1 fruit fly cellular context compared by ENCODE assay signal in the genomic region with DNA sequence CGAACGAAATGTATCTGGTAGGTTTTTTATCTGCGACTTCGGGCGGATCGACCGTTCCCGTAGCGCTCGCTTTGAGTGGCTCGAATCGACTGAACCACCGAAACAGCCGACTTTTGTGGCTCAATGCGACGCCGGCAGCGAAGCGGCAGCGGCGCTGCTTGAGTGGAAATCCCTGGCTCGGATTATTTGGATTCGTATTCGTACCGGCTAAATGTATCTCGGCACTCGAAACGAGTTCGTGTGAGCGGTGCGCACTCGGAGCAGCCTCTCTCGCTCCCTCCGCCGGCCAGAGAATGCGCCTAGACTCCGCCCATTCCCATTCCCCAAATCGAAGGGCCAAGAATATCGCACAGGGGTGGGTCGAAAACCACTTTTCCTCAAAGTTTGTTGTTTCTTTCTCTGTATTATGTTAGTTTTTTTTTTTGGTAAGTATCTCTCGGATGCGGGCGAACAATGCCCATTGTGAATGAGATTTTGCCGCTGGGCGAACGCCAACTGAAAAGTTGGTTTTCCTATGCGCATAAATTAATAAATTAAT.
TF ChIP-seq lines count a peak whose summit lies in the region.

No protein-coding gene starts in this region.

TF ChIP-seq in whole organism, embryonic, 481 proteins besides CTCF, POLR2A, EP300 and RAD21 (continued from another document):
- no peak for TF ChIP-seq sc (optimal IDR thresholded peaks at IDR 0.05; lab: Kevin White, UChicago)
- no peak for TF ChIP-seq sc (GFP tag; optimal IDR thresholded peaks at IDR 0.05; lab: Kevin White, UChicago)
- TF ChIP-seq CG32772 (GFP tag; IDR thresholded peaks at IDR 0.05; lab: Robert Waterston, UW) = peak; percentile 41; the same call in 1 of the 2 replicates
- TF ChIP-seq zf30C (GFP tag; optimal IDR thresholded peaks at IDR 0.05; lab: Kevin White, UChicago) = peak; percentile 64
- peak; percentile 52 for TF ChIP-seq abd-A (tag; optimal IDR thresholded peaks at IDR 0.05; lab: Kevin White, UChicago)
- TF ChIP-seq Vsx1 (GFP tag; optimal IDR thresholded peaks at IDR 0.05; lab: Kevin White, UChicago) = no peak
- peak; percentile 94 for TF ChIP-seq Adf1 (GFP tag; IDR thresholded peaks at IDR 0.05; lab: Robert Waterston, UW)
- TF ChIP-seq Sry-δ (GFP tag; optimal IDR thresholded peaks at IDR 0.05; lab: Kevin White, UChicago) = no peak
- TF ChIP-seq CG16813 (GFP tag; IDR thresholded peaks at IDR 0.05; lab: Robert Waterston, UW; ENCODE audit: partially characterized antibody) = peak; percentile 14; the same call in 1 of the 3 replicates
- TF ChIP-seq CG18262 (tag; optimal IDR thresholded peaks at IDR 0.05; lab: Kevin White, UChicago) = no peak
- no peak for TF ChIP-seq CG7372 (GFP tag; IDR thresholded peaks at IDR 0.05; lab: Robert Waterston, UW)
- no peak for TF ChIP-seq ken (GFP tag; IDR thresholded peaks at IDR 0.05; lab: Robert Waterston, UW)
- TF ChIP-seq lov (optimal IDR thresholded peaks at IDR 0.05; lab: Kevin White, UChicago) = no peak
- 0 out of 3 replicates have a peak, but pooled peaks have one; percentile 34 for TF ChIP-seq lov (GFP tag; IDR thresholded peaks at IDR 0.05; lab: Robert Waterston, UW)
- no peak for TF ChIP-seq repo (GFP tag; optimal IDR thresholded peaks at IDR 0.05; lab: Kevin White, UChicago)
- TF ChIP-seq CG11093 (GFP tag; IDR thresholded peaks at IDR 0.05; lab: Robert Waterston, UW) = no peak
- TF ChIP-seq CG10267 (tag; optimal IDR thresholded peaks at IDR 0.05; lab: Kevin White, UChicago) = no peak
- TF ChIP-seq CG14860 (GFP tag; IDR thresholded peaks at IDR 0.05; lab: Robert Waterston, UW; ENCODE audit: partially characterized antibody) = no peak
- 0 out of 2 replicates have a peak, but pooled peaks have one; percentile 7 for TF ChIP-seq crol (GFP tag; IDR thresholded peaks at IDR 0.05; lab: Robert Waterston, UW)
- no peak for TF ChIP-seq croc (GFP tag; conservative IDR thresholded peaks at IDR 0.05; lab: Robert Waterston, UW)
- TF ChIP-seq fd64A (GFP tag; optimal IDR thresholded peaks at IDR 0.05; lab: Kevin White, UChicago) = no peak
- no peak for TF ChIP-seq CG30020 (tag; optimal IDR thresholded peaks at IDR 0.05; lab: Kevin White, UChicago)
- TF ChIP-seq CG10543 (GFP tag; optimal IDR thresholded peaks at IDR 0.05; lab: Kevin White, UChicago) = no peak
- no peak for TF ChIP-seq dmrt11E (tag; optimal IDR thresholded peaks at IDR 0.05; lab: Kevin White, UChicago)
- TF ChIP-seq Fer1 (GFP tag; optimal IDR thresholded peaks at IDR 0.05; lab: Kevin White, UChicago) = no peak
- no peak for TF ChIP-seq maf-S (GFP tag; optimal IDR thresholded peaks at IDR 0.05; lab: Kevin White, UChicago)
- TF ChIP-seq CG10366 (GFP tag; IDR thresholded peaks at IDR 0.05; lab: Robert Waterston, UW) = no peak
- TF ChIP-seq Dp (GFP tag; optimal IDR thresholded peaks at IDR 0.05; lab: Kevin White, UChicago) = no peak
- TF ChIP-seq Hr39 (optimal IDR thresholded peaks at IDR 0.05; lab: Kevin White, UChicago) = no peak
- TF ChIP-seq CG7357 (GFP tag; IDR thresholded peaks at IDR 0.05; lab: Robert Waterston, UW) = no peak
- no peak for TF ChIP-seq Lpt (GFP tag; optimal IDR thresholded peaks at IDR 0.05; lab: Kevin White, UChicago)
- TF ChIP-seq hth (optimal IDR thresholded peaks at IDR 0.05; lab: Kevin White, UChicago) = no peak
- no peak for TF ChIP-seq CG8944 (GFP tag; optimal IDR thresholded peaks at IDR 0.05; lab: Kevin White, UChicago)
- no peak for TF ChIP-seq Elba2 (GFP tag; optimal IDR thresholded peaks at IDR 0.05; lab: Kevin White, UChicago)
- no peak for TF ChIP-seq CG3065 (GFP tag; optimal IDR thresholded peaks at IDR 0.05; lab: Kevin White, UChicago)
- TF ChIP-seq CG3995 (GFP tag; optimal IDR thresholded peaks at IDR 0.05; lab: Kevin White, UChicago) = no peak
- no peak for TF ChIP-seq Bteb2 (GFP tag; optimal IDR thresholded peaks at IDR 0.05; lab: Kevin White, UChicago)
- no peak for TF ChIP-seq Spps (tag; optimal IDR thresholded peaks at IDR 0.05; lab: Kevin White, UChicago)
- TF ChIP-seq Poxn (GFP tag; IDR thresholded peaks at IDR 0.05; lab: Robert Waterston, UW) = no peak
- TF ChIP-seq HLHmδ (GFP tag; optimal IDR thresholded peaks at IDR 0.05; lab: Kevin White, UChicago) = no peak
- no peak for TF ChIP-seq grn (GFP tag; optimal IDR thresholded peaks at IDR 0.05; lab: Kevin White, UChicago)
- TF ChIP-seq cato (GFP tag; optimal IDR thresholded peaks at IDR 0.05; lab: Kevin White, UChicago; ENCODE audit: borderline replicate concordance) = no peak
- no peak for TF ChIP-seq CG12744 (GFP tag; optimal IDR thresholded peaks at IDR 0.05; lab: Kevin White, UChicago)
- 0 out of 4 replicates have a peak, but pooled peaks have one; percentile 28 for TF ChIP-seq Dll (GFP tag; IDR thresholded peaks at IDR 0.05; lab: Robert Waterston, UW; ENCODE audit: partially characterized antibody)
- TF ChIP-seq CG3838 (GFP tag; optimal IDR thresholded peaks at IDR 0.05; lab: Kevin White, UChicago) = no peak
- TF ChIP-seq gcm (GFP tag; optimal IDR thresholded peaks at IDR 0.05; lab: Kevin White, UChicago) = peak; percentile 68
- TF ChIP-seq Camta (GFP tag; optimal IDR thresholded peaks at IDR 0.05; lab: Kevin White, UChicago) = no peak
- TF ChIP-seq tgo (GFP tag; IDR thresholded peaks at IDR 0.05; lab: Robert Waterston, UW) = no peak
- TF ChIP-seq CG3847 (GFP tag; IDR thresholded peaks at IDR 0.05; lab: Robert Waterston, UW) = no peak
- TF ChIP-seq Eip74EF (GFP tag; optimal IDR thresholded peaks at IDR 0.05; lab: Kevin White, UChicago) = no peak
- no peak for TF ChIP-seq CG33213 (GFP tag; optimal IDR thresholded peaks at IDR 0.05; lab: Kevin White, UChicago)
- TF ChIP-seq CG4854 (GFP tag; optimal IDR thresholded peaks at IDR 0.05; lab: Kevin White, UChicago) = no peak
- no peak for TF ChIP-seq fd96Cb (tag; optimal IDR thresholded peaks at IDR 0.05; lab: Kevin White, UChicago)
- no peak for TF ChIP-seq CG8924 (tag; optimal IDR thresholded peaks at IDR 0.05; lab: Kevin White, UChicago)
- no peak for TF ChIP-seq CG14050 (GFP tag; IDR thresholded peaks at IDR 0.05; lab: Robert Waterston, UW)
- no peak for TF ChIP-seq tin (GFP tag; optimal IDR thresholded peaks at IDR 0.05; lab: Kevin White, UChicago)
- TF ChIP-seq CG30403 (GFP tag; optimal IDR thresholded peaks at IDR 0.05; lab: Kevin White, UChicago) = no peak
- no peak; the same call in 2 of the 3 replicates for TF ChIP-seq zen2 (GFP tag; IDR thresholded peaks at IDR 0.05; lab: Robert Waterston, UW; ENCODE audit: partially characterized antibody)
- TF ChIP-seq Bgb (GFP tag; IDR thresholded peaks at IDR 0.05; lab: Robert Waterston, UW; ENCODE audit: partially characterized antibody) = peak; percentile 70; the same call in 1 of the 2 replicates
- TF ChIP-seq CG13123 (GFP tag; optimal IDR thresholded peaks at IDR 0.05; lab: Kevin White, UChicago) = no peak
- TF ChIP-seq CG11398 (GFP tag; optimal IDR thresholded peaks at IDR 0.05; lab: Kevin White, UChicago) = no peak
- TF ChIP-seq Deaf1 (tag; optimal IDR thresholded peaks at IDR 0.05; lab: Kevin White, UChicago) = peak; percentile 97
- no peak for TF ChIP-seq CG9797 (GFP tag; optimal IDR thresholded peaks at IDR 0.05; lab: Kevin White, UChicago)
- peak; percentile 84 for TF ChIP-seq sqz (GFP tag; optimal IDR thresholded peaks at IDR 0.05; lab: Kevin White, UChicago)
- TF ChIP-seq tll (GFP tag; optimal IDR thresholded peaks at IDR 0.05; lab: Kevin White, UChicago) = no peak
- TF ChIP-seq ac (GFP tag; optimal IDR thresholded peaks at IDR 0.05; lab: Kevin White, UChicago) = no peak
- no peak for TF ChIP-seq Lhr (GFP tag; optimal IDR thresholded peaks at IDR 0.05; lab: Kevin White, UChicago)
- no peak for TF ChIP-seq CoRest (tag; optimal IDR thresholded peaks at IDR 0.05; lab: Kevin White, UChicago)
- no peak for TF ChIP-seq CG17912 (GFP tag; optimal IDR thresholded peaks at IDR 0.05; lab: Kevin White, UChicago)
- no peak for TF ChIP-seq CG17802 (tag; optimal IDR thresholded peaks at IDR 0.05; lab: Kevin White, UChicago)
- TF ChIP-seq bbx (GFP tag; IDR thresholded peaks at IDR 0.05; lab: Robert Waterston, UW; ENCODE audit: partially characterized antibody) = peak; percentile 74
- TF ChIP-seq Med (GFP tag; lab: Kevin White, UChicago) = peak; percentile 72
- TF ChIP-seq Lim3 (GFP tag; IDR thresholded peaks at IDR 0.05; lab: Robert Waterston, UW) = no peak
- TF ChIP-seq CG5953 (GFP tag; IDR thresholded peaks at IDR 0.05; lab: Robert Waterston, UW) = no peak
- TF ChIP-seq NK7.1 (GFP tag; optimal IDR thresholded peaks at IDR 0.05; lab: Kevin White, UChicago) = no peak
- no peak for TF ChIP-seq CG10959 (GFP tag; IDR thresholded peaks at IDR 0.05; lab: Robert Waterston, UW)
- TF ChIP-seq Gug (GFP tag; IDR thresholded peaks at IDR 0.05; lab: Robert Waterston, UW) = no peak
- no peak for TF ChIP-seq Hand (GFP tag; optimal IDR thresholded peaks at IDR 0.05; lab: Kevin White, UChicago)
- no peak for TF ChIP-seq CG31441 (GFP tag; IDR thresholded peaks at IDR 0.05; lab: Robert Waterston, UW)
- no peak for TF ChIP-seq Dek (tag; optimal IDR thresholded peaks at IDR 0.05; lab: Kevin White, UChicago)
- no peak for TF ChIP-seq mam (GFP tag; optimal IDR thresholded peaks at IDR 0.05; lab: Kevin White, UChicago)
